Fruit fly (Drosophila melanogaster) Kc167 (cell line): ENCODE data around the gene mbm.

ENCODE experiments used
- Myc ChIP-seq: fragments of >200 bp; optimal IDR thresholded peaks from 2 replicates; lab custom pipeline; 2017; ENCODE audit warnings: missing external identifiers
- Sin3A ChIP-seq: fragments of >200 bp; optimal IDR thresholded peaks from 2 replicates; lab custom pipeline; 2018; ENCODE audit warnings: missing external identifiers
- h ChIP-seq: fragments of >200 bp; optimal IDR thresholded peaks from 3 replicates; lab custom pipeline; 2018; ENCODE audit warnings: missing external identifiers
- insv ChIP-seq: fragments of >200 bp; optimal IDR thresholded peaks from 3 replicates; lab custom pipeline; 2018; ENCODE audit warnings: missing external identifiers
- psq ChIP-seq: fragments of >200 bp; optimal IDR thresholded peaks from 2 replicates; lab custom pipeline; 2017; ENCODE audit warnings: missing external identifiers
- ttk ChIP-seq: sonication (Bioruptor generic); optimal IDR thresholded peaks from 2 replicates; lab custom pipeline; 2017; ENCODE audit warnings: missing external identifiers

The mbm gene

dm6 chr2L:252174-252573 is 21.3 kb downstream of the mbm start, which contains the start of gene Rpp30:
Gene Rpp30 (minus strand): TSS chr2L:252373.
- TF ChIP-seq psq (lab: Kevin White, UChicago) (no peak), ttk (lab: Kevin White, UChicago) (no peak), h (no peak), Sin3A (no peak), insv (lab: Kevin White, UChicago) (no peak), Myc (lab: Kevin White, UChicago) (no peak)

- TF ChIP-seq ttk (lab: Kevin White, UChicago) (no peak), Myc (lab: Kevin White, UChicago) (no peak), psq (lab: Kevin White, UChicago) (no peak), Sin3A (no peak), insv (lab: Kevin White, UChicago) (no peak), h (no peak)
Measured at dm6 chr2L:250507-251215, 22.9 kb downstream of the mbm start, which contains the start of gene kis. Gene kis (minus strand): TSS chr2L:250823.

dm6 chr2L:249048-249825 is 24.3 kb downstream of the mbm start:
- no peak for TF ChIP-seq ttk (lab: Kevin White, UChicago)
- no peak for TF ChIP-seq Sin3A
- TF ChIP-seq Myc (lab: Kevin White, UChicago) = no peak
- peak; percentile 25 for TF ChIP-seq psq (lab: Kevin White, UChicago)
- no peak for TF ChIP-seq insv (lab: Kevin White, UChicago)
- no peak for TF ChIP-seq h

DNA sequence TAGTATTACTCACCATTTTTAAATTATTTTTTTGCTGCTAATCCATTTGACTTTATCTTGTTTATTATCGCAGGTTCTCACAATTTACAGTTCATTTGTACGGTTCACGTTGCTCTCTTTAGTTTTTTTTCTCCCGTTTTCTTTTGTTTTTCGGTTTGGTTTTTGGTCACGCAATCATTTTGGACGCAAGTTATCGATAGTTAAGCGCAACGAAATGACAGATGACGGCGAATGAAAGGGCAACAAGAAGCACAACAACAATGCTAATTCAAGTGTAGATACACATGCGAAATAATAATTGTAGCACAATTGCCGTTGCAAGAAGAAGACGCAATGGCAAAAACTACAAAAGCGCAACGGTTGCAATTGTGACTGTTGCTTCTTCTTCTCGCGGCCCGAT is 24.9 kb downstream of the mbm start:
- TF ChIP-seq ttk (lab: Kevin White, UChicago) (no peak), psq (lab: Kevin White, UChicago) (peak; percentile 13), Sin3A (no peak), Myc (lab: Kevin White, UChicago) (no peak), insv (lab: Kevin White, UChicago) (no peak)

DNA sequence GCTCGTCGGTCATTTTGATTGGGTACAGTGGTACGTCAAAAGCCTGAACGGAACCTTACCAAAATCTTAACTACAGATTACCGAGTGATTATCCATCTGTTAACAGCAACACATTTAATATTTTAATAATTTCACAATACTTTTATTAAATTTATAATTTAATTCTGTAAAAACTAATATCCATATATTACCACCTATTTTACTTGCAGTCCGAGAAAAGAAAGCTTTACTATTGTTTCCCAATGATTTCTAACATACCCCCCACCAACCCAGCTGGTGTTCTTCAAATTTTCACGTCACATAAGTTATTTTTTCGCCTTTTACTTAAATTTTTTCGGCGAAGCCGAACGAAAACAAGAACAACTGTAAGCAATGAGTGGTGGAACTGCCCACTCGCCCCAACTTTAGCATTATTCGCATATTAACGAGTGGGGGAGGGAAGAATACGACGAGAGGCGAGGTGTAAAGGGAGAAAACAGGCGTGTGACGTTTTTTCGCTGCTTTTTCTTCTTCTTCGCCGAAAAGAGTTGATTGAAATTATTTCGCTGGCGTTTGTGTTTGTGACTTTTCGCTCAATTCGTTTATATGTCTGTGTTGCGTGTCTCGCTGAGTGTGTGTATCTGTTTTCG is 25.6 kb downstream of the mbm start:
- no peak for TF ChIP-seq psq (lab: Kevin White, UChicago)
- no peak for TF ChIP-seq Sin3A
- no peak for TF ChIP-seq Myc (lab: Kevin White, UChicago)
- TF ChIP-seq ttk (lab: Kevin White, UChicago) = no peak
- TF ChIP-seq h = no peak
- TF ChIP-seq insv (lab: Kevin White, UChicago) = no peak

DNA sequence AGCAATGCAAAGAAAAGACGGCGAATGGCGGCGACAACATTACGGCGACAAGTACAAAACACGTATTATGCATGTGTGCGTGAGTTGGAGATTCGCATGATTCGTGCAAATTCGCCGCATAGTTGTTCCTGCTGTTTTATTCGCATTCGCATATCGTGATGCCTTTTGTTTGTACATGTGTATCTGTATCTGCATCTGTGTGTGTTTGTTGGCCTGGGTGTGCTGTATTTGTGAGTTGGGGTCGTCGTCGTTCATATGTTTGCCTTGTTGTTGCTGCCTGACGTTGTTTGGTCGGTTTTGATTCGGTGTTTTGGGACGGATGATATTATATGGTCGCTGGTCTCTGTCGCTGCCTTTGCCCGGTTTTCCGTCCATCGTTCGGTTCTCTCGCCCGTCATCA is 26.1 kb downstream of the mbm start:
- TF ChIP-seq insv (lab: Kevin White, UChicago) (no peak), h (no peak), Myc (lab: Kevin White, UChicago) (no peak), Sin3A (no peak), ttk (lab: Kevin White, UChicago) (no peak), psq (lab: Kevin White, UChicago) (no peak)

- no peak for TF ChIP-seq Myc (lab: Kevin White, UChicago)
- TF ChIP-seq psq (lab: Kevin White, UChicago) = peak; percentile 80
Measured at dm6 chr2L:246656-247340, 26.7 kb downstream of the mbm start.

DNA sequence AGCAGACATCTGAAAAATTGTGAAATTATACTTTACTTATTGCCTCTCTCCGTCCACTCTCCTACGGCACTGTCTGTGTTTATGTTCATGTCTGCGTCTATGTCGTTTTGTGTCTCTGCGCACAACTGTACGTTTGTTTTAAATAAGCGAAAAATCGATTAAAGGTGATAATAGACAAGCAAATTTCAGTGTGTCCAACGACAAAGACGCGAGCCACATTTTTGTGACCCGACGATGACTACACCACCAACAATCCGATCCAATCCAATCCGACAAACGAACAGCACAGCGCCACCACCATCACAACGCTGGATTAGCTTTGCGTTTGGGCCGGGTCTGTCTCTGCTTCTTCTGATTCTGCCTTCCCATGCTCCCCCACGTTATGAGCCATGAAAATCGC is 29.0 kb downstream of the mbm start:
- no peak for TF ChIP-seq h

DNA sequence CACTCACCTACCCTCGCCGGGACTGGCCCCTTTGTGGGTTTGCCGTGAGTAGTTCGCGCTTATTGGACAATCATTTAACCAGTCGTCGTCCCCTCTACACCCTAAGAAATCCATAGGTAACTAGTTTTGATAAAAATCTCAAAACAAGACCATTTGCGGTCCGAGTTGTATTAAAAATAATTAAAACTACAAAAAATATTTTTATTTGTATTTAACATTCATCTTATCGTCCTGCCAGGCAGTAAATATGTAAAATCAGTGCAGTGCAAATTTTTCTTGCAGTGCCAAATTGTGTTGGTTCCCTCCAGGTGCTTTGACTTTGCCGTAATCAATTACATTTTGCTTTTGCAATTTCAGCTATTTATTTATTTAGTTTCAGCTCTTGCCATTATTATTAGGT is 29.7 kb downstream of the mbm start:
- TF ChIP-seq ttk (lab: Kevin White, UChicago) (no peak), psq (lab: Kevin White, UChicago) (no peak), insv (lab: Kevin White, UChicago) (no peak), Sin3A (no peak), h (no peak), Myc (lab: Kevin White, UChicago) (no peak)

DNA sequence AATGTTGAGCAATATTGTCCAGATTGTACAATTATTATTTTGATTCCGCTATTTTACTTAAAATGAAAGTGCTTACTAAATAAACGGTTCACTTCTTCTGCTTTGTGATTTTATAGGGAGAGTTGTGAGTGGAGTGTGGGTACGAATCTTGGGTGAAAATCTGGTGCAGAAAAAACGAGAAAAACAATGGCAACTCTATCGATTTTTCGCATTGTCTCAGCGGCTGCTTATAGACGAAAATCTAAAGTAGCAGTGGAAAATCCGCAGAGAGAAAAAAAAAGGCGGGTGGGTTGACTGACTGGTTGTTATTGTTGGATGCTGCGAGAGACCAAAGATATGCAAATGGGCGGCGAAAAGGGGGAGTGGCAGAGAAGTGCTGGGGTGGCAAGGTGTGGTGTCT is 30.4 kb downstream of the mbm start:
- TF ChIP-seq psq (lab: Kevin White, UChicago) = no peak
- no peak for TF ChIP-seq ttk (lab: Kevin White, UChicago)
- TF ChIP-seq Sin3A = no peak
- no peak for TF ChIP-seq h

dm6 chr2L:241415-241814 is 32.1 kb downstream of the mbm start:
- no peak for TF ChIP-seq insv (lab: Kevin White, UChicago)
- TF ChIP-seq psq (lab: Kevin White, UChicago) = no peak
- TF ChIP-seq h = no peak
- no peak for TF ChIP-seq Sin3A
- TF ChIP-seq ttk (lab: Kevin White, UChicago) = no peak
- TF ChIP-seq Myc (lab: Kevin White, UChicago) = no peak
